Fruit fly (Drosophila melanogaster) whole organism, embryonic: ENCODE results near the gene Cka.

Experiments used
- Asciz ChIP-seq: fragments of 200-800 bp; sonication (Bioruptor generic); optimal IDR thresholded peaks from 2 replicates; lab custom pipeline; 2017; ENCODE audit warnings: missing biosample characterization, mild to moderate bottlenecking, missing genetic modification characterization, missing genetic modification reagents
- Bdp1 ChIP-seq: fragments of 200-800 bp; sonication (Bioruptor generic); optimal IDR thresholded peaks from 3 replicates; lab custom pipeline; 2016; ENCODE audit warnings: missing biosample characterization, missing genetic modification characterization
- Bgb ChIP-seq: fragments of 200-800 bp; sonication (Bioruptor generic); IDR thresholded peaks from 2 replicates; pipeline ENCODE4 v1.3.6; 2022; ENCODE audit warnings: missing biosample characterization, missing genetic modification characterization; ENCODE audit not compliant: partially characterized antibody
- Blimp-1 ChIP-seq: fragments of 200-800 bp; sonication (Bioruptor generic); optimal IDR thresholded peaks from 3 replicates; lab custom pipeline; 2018; ENCODE audit warnings: missing biosample characterization, missing genetic modification characterization, mild to moderate bottlenecking, moderate library complexity, missing genetic modification reagents
- CG10209 ChIP-seq: fragments of 200-800 bp; sonication (Bioruptor generic); optimal IDR thresholded peaks from 3 replicates; lab custom pipeline; 2017; ENCODE audit warnings: missing biosample characterization, mild to moderate bottlenecking, missing genetic modification characterization, missing genetic modification reagents
- CG10274 ChIP-seq: fragments of 200-800 bp; sonication (Bioruptor generic); optimal IDR thresholded peaks from 3 replicates; lab custom pipeline; 2017; ENCODE audit warnings: missing biosample characterization, mild to moderate bottlenecking, missing genetic modification characterization
- CG10366 ChIP-seq: fragments of 200-800 bp; sonication (Bioruptor generic); IDR thresholded peaks from 2 replicates; pipeline ENCODE4 v1.3.6; 2022; ENCODE audit warnings: missing biosample characterization, missing genetic modification characterization
- CG10979 ChIP-seq: fragments of 200-800 bp; sonication (Bioruptor generic); optimal IDR thresholded peaks from 2 replicates; lab custom pipeline; 2018; ENCODE audit warnings: missing biosample characterization, mild to moderate bottlenecking, missing genetic modification characterization, moderate library complexity
- CG12744 ChIP-seq: fragments of 200-800 bp; sonication (Bioruptor generic); optimal IDR thresholded peaks from 2 replicates; lab custom pipeline; 2016; ENCODE audit warnings: missing biosample characterization, missing genetic modification characterization
- CG13287 ChIP-seq: fragments of 200-800 bp; sonication (Bioruptor generic); IDR thresholded peaks from 2 replicates; pipeline ENCODE4 v1.3.6; 2022; ENCODE audit warnings: missing biosample characterization, missing genetic modification characterization; ENCODE audit not compliant: partially characterized antibody
- CG13624 ChIP-seq: fragments of 200-800 bp; sonication (Bioruptor generic); optimal IDR thresholded peaks from 2 replicates; lab custom pipeline; 2016; ENCODE audit warnings: missing biosample characterization, missing genetic modification characterization
- CG15696 ChIP-seq: fragments of 200-800 bp; sonication (Bioruptor generic); optimal IDR thresholded peaks from 2 replicates; lab custom pipeline; 2019; ENCODE audit warnings: missing biosample characterization, mild to moderate bottlenecking, missing genetic modification characterization, moderate library complexity
- CG17912 ChIP-seq: fragments of 200-800 bp; sonication (Bioruptor generic); optimal IDR thresholded peaks from 2 replicates; lab custom pipeline; 2018; ENCODE audit warnings: missing biosample characterization, mild to moderate bottlenecking, missing genetic modification characterization
- CG30403 ChIP-seq: fragments of 200-800 bp; sonication (Bioruptor generic); optimal IDR thresholded peaks from 3 replicates; lab custom pipeline; 2016; ENCODE audit warnings: missing biosample characterization, missing genetic modification characterization
- CG33213 ChIP-seq: fragments of 200-800 bp; sonication (Bioruptor generic); optimal IDR thresholded peaks from 3 replicates; lab custom pipeline; 2016; ENCODE audit warnings: missing biosample characterization, missing genetic modification characterization
- CG34224 ChIP-seq: fragments of 200-800 bp; sonication (Bioruptor generic); IDR thresholded peaks from 3 replicates; pipeline ENCODE4 v1.3.6; 2022; ENCODE audit warnings: missing biosample characterization, missing genetic modification characterization; ENCODE audit not compliant: partially characterized antibody
- CG4328 ChIP-seq: fragments of 200-800 bp; sonication (Bioruptor generic); optimal IDR thresholded peaks from 3 replicates; lab custom pipeline; 2017; ENCODE audit warnings: missing biosample characterization, missing genetic modification reagents, missing genetic modification characterization
- CG6175 ChIP-seq: fragments of 200-800 bp; sonication (Bioruptor generic); IDR thresholded peaks from 3 replicates; pipeline ENCODE4 v1.3.6; 2022; ENCODE audit warnings: missing biosample characterization, missing genetic modification characterization
- CG8089 ChIP-seq: fragments of 200-800 bp; sonication (Bioruptor generic); optimal IDR thresholded peaks from 3 replicates; lab custom pipeline; 2016; ENCODE audit warnings: missing biosample characterization, missing genetic modification characterization
- CG8281 ChIP-seq: fragments of 200-800 bp; sonication (Bioruptor generic); optimal IDR thresholded peaks from 2 replicates; lab custom pipeline; 2018; ENCODE audit warnings: missing biosample characterization, mild to moderate bottlenecking, missing genetic modification characterization, moderate library complexity
- CG9215 ChIP-seq: fragments of 200-800 bp; sonication (Bioruptor generic); IDR thresholded peaks from 2 replicates; pipeline ENCODE4 v1.3.6; 2022; ENCODE audit warnings: missing biosample characterization, missing genetic modification characterization
- CG9437 ChIP-seq: fragments of 200-800 bp; sonication (Bioruptor generic); optimal IDR thresholded peaks from 2 replicates; lab custom pipeline; 2018; ENCODE audit warnings: missing biosample characterization, mild to moderate bottlenecking, missing genetic modification characterization
- CG9817 ChIP-seq: fragments of 200-800 bp; sonication (Bioruptor generic); optimal IDR thresholded peaks from 2 replicates; lab custom pipeline; 2018; ENCODE audit warnings: missing biosample characterization, mild to moderate bottlenecking, missing genetic modification characterization, moderate library complexity
- CG9876 ChIP-seq: fragments of 200-800 bp; sonication (Bioruptor generic); optimal IDR thresholded peaks from 2 replicates; lab custom pipeline; 2016; ENCODE audit warnings: missing biosample characterization, missing genetic modification characterization
- CG9932 ChIP-seq: fragments of 200-800 bp; sonication (Bioruptor generic); IDR thresholded peaks from 2 replicates; pipeline ENCODE4 v1.3.6; 2022; ENCODE audit warnings: missing biosample characterization, missing genetic modification characterization
- CrebB ChIP-seq: fragments of 200-800 bp; sonication (Bioruptor generic); optimal IDR thresholded peaks from 3 replicates; lab custom pipeline; 2018; ENCODE audit warnings: missing biosample characterization, mild to moderate bottlenecking, missing genetic modification characterization
- D19B ChIP-seq: fragments of 200-800 bp; sonication (Bioruptor generic); optimal IDR thresholded peaks from 2 replicates; lab custom pipeline; 2017; ENCODE audit warnings: missing biosample characterization, mild to moderate bottlenecking, missing genetic modification characterization
- Fer3 ChIP-seq: fragments of 200-800 bp; sonication (Bioruptor generic); optimal IDR thresholded peaks from 2 replicates; lab custom pipeline; 2018; ENCODE audit warnings: missing biosample characterization, mild to moderate bottlenecking, missing genetic modification characterization, moderate library complexity
- Lim3 ChIP-seq: fragments of 200-800 bp; sonication (Bioruptor generic); IDR thresholded peaks from 2 replicates; pipeline ENCODE4 v1.3.6; 2022; ENCODE audit warnings: missing biosample characterization, missing genetic modification characterization
- NC2α ChIP-seq: fragments of 200-800 bp; sonication (Bioruptor generic); optimal IDR thresholded peaks from 2 replicates; lab custom pipeline; 2016; ENCODE audit warnings: missing biosample characterization, missing genetic modification characterization
- Pdp1 ChIP-seq, 2 experiments: fragments of 200-800 bp; sonication (Bioruptor generic); optimal IDR thresholded peaks; 3 replicates each; lab custom pipeline; 2016; ENCODE audit warnings: missing biosample characterization in 2 of 2, missing genetic modification characterization in 2 of 2, mild to moderate bottlenecking in 1 of 2, moderate library complexity in 1 of 2
- Spps ChIP-seq: fragments of 200-800 bp; sonication (Bioruptor generic); optimal IDR thresholded peaks from 2 replicates; lab custom pipeline; 2018; ENCODE audit warnings: missing biosample characterization, mild to moderate bottlenecking, missing genetic modification characterization
- Ssrp ChIP-seq: fragments of 200-800 bp; sonication (Bioruptor generic); optimal IDR thresholded peaks from 2 replicates; lab custom pipeline; 2018; ENCODE audit warnings: missing biosample characterization, mild to moderate bottlenecking, missing genetic modification characterization, moderate library complexity
- Trl ChIP-seq, 3 experiments: fragments of >200 bp in 2 of 3; fragments of 200-800 bp in 1 of 3; sonication (Bioruptor generic) in 1 of 3; optimal IDR thresholded peaks; 2 replicates in 1 of 3; 3 replicates in 2 of 3; lab custom pipeline; 2016 to 2017; ENCODE audit warnings: missing biosample characterization in 1 of 3, missing genetic modification characterization in 1 of 3
- ab ChIP-seq: fragments of 200-800 bp; sonication (Bioruptor generic); optimal IDR thresholded peaks from 2 replicates; lab custom pipeline; 2016; ENCODE audit warnings: missing biosample characterization, missing genetic modification characterization
- cato ChIP-seq: fragments of 200-800 bp; sonication (Bioruptor generic); optimal IDR thresholded peaks from 2 replicates; lab custom pipeline; 2016; ENCODE audit warnings: missing biosample characterization, missing genetic modification characterization, borderline replicate concordance
- fru ChIP-seq: fragments of >200 bp; optimal IDR thresholded peaks from 2 replicates; lab custom pipeline; 2017
- gt ChIP-seq: fragments of 200-800 bp; sonication (Bioruptor generic); IDR thresholded peaks from 2 replicates; pipeline ENCODE4 v1.3.6; 2022; ENCODE audit warnings: missing biosample characterization, missing genetic modification characterization
- lilli ChIP-seq: fragments of 200-800 bp; sonication (Bioruptor generic); optimal IDR thresholded peaks from 3 replicates; lab custom pipeline; 2016; ENCODE audit warnings: missing biosample characterization, missing genetic modification characterization
- pb ChIP-seq: fragments of 200-800 bp; sonication (Bioruptor generic); optimal IDR thresholded peaks from 3 replicates; lab custom pipeline; 2016; ENCODE audit warnings: missing biosample characterization, missing genetic modification characterization
- phol ChIP-seq: fragments of 200-800 bp; sonication (Bioruptor generic); optimal IDR thresholded peaks from 3 replicates; lab custom pipeline; 2018; ENCODE audit warnings: missing biosample characterization, mild to moderate bottlenecking, missing genetic modification characterization, moderate library complexity
- rib ChIP-seq: fragments of 200-800 bp; sonication (Bioruptor generic); IDR thresholded peaks from 2 replicates; pipeline ENCODE4 v1.3.6; 2022; ENCODE audit warnings: missing biosample characterization, missing genetic modification characterization
- run ChIP-seq: fragments of 200-800 bp; sonication (Bioruptor generic); optimal IDR thresholded peaks from 3 replicates; lab custom pipeline; 2018; ENCODE audit warnings: missing biosample characterization, mild to moderate bottlenecking, missing genetic modification characterization
- sens ChIP-seq: fragments of 200-800 bp; sonication (Bioruptor generic); peaks from one replicate; lab custom pipeline; 2016; ENCODE audit warnings: missing biosample characterization, missing genetic modification characterization
- seq ChIP-seq: fragments of 200-800 bp; sonication (Bioruptor generic); IDR thresholded peaks from 2 replicates; pipeline ENCODE4 v1.3.6; 2022; ENCODE audit warnings: missing biosample characterization, missing genetic modification characterization
- shn ChIP-seq: fragments of 200-800 bp; sonication (Bioruptor generic); optimal IDR thresholded peaks from 3 replicates; lab custom pipeline; 2016; ENCODE audit warnings: missing biosample characterization, missing genetic modification characterization
- sr ChIP-seq: fragments of 200-800 bp; sonication (Bioruptor generic); IDR thresholded peaks from 3 replicates; pipeline ENCODE4 v1.3.6; 2022; ENCODE audit warnings: missing biosample characterization, missing genetic modification characterization
- sug ChIP-seq: fragments of 200-800 bp; optimal IDR thresholded peaks from 2 replicates; lab custom pipeline; 2019; ENCODE audit warnings: missing biosample characterization, mild to moderate bottlenecking, missing genetic modification characterization, moderate library complexity
- toy ChIP-seq: fragments of 200-800 bp; sonication (Bioruptor generic); IDR thresholded peaks from 2 replicates; pipeline ENCODE4 v1.3.6; 2022; ENCODE audit warnings: missing biosample characterization, missing genetic modification characterization

Gene Cka

dm6 chr2L:8081640-8082485 lies 51.3 kb downstream of the Cka start (continued):
- peak; percentile 12 for TF ChIP-seq CG8281 (tag; lab: Kevin White, UChicago)
- TF ChIP-seq CG34224 (GFP tag; lab: Robert Waterston, UW): no peak
- peak; percentile 91 for TF ChIP-seq sens (GFP tag; lab: Kevin White, UChicago)
- 0 out of 2 replicates have a peak, but pooled peaks have one; percentile 21 for TF ChIP-seq Bgb (GFP tag; lab: Robert Waterston, UW)
- TF ChIP-seq CG10366: peak; percentile 84
- no peak for TF ChIP-seq CG17912 (GFP tag; lab: Kevin White, UChicago)
- peak; percentile 59 for TF ChIP-seq CG9817 (tag; lab: Kevin White, UChicago)
- peak; percentile 77 for TF ChIP-seq phol (tag; lab: Kevin White, UChicago)
- TF ChIP-seq Fer3 (tag; lab: Kevin White, UChicago): peak; percentile 21
- TF ChIP-seq sr: no peak
- no peak for TF ChIP-seq CG6175 (GFP tag; lab: Robert Waterston, UW)
- TF ChIP-seq cato (GFP tag; lab: Kevin White, UChicago): peak; percentile 79
- TF ChIP-seq CG4328 (GFP tag; lab: Kevin White, UChicago): peak; percentile 48
- peak; percentile 43 for TF ChIP-seq CrebB (tag; lab: Kevin White, UChicago)
- peak; percentile 82 for TF ChIP-seq Blimp-1 (GFP tag; lab: Kevin White, UChicago)
- TF ChIP-seq seq (GFP tag; lab: Robert Waterston, UW): peak; percentile 85
- no peak for TF ChIP-seq pb (GFP tag; lab: Kevin White, UChicago)
- TF ChIP-seq CG12744 (GFP tag; lab: Kevin White, UChicago): no peak
- TF ChIP-seq fru (lab: Kevin White, UChicago): no peak
- no peak for TF ChIP-seq D19B (GFP tag; lab: Kevin White, UChicago)
- TF ChIP-seq gt (GFP tag; lab: Robert Waterston, UW): no peak
- TF ChIP-seq CG13624 (GFP tag; lab: Kevin White, UChicago): no peak
- TF ChIP-seq CG9215 (GFP tag; lab: Robert Waterston, UW): no peak
- no peak for TF ChIP-seq CG9876 (GFP tag; lab: Kevin White, UChicago)
- peak; percentile 57 for TF ChIP-seq Spps
- no peak for TF ChIP-seq CG33213
- peak; percentile 89 for TF ChIP-seq CG30403
- peak; percentile 54 for TF ChIP-seq lilli
- no peak for TF ChIP-seq toy (GFP tag; lab: Robert Waterston, UW)
- TF ChIP-seq ab (GFP tag; lab: Kevin White, UChicago): no peak
- TF ChIP-seq run (tag; lab: Kevin White, UChicago): peak; percentile 73
- peak; percentile 90 for TF ChIP-seq CG10979 (tag; lab: Kevin White, UChicago)
- peak; percentile 84 for TF ChIP-seq CG15696
- no peak for TF ChIP-seq CG10274 (GFP tag; lab: Kevin White, UChicago)
- TF ChIP-seq CG13287 (GFP tag; lab: Robert Waterston, UW): no peak
- TF ChIP-seq Pdp1 (GFP tag; optimal IDR thresholded peaks at IDR 0.05; lab: Kevin White, UChicago): peak in 1 of 2 experiments; percentile 34
- TF ChIP-seq shn (GFP tag; lab: Kevin White, UChicago): no peak
- TF ChIP-seq NC2α (GFP tag; lab: Kevin White, UChicago): no peak
- no peak for TF ChIP-seq sug (tag; lab: Kevin White, UChicago)
- TF ChIP-seq Lim3 (GFP tag; lab: Robert Waterston, UW): no peak
- peak; percentile 86 for TF ChIP-seq CG9437 (GFP tag; lab: Kevin White, UChicago)
- TF ChIP-seq Asciz (GFP tag; lab: Kevin White, UChicago): peak; percentile 60
- peak; percentile 52 for TF ChIP-seq Bdp1 (GFP tag; lab: Kevin White, UChicago)
- TF ChIP-seq Trl (optimal IDR thresholded peaks at IDR 0.05; lab: Kevin White, UChicago): no peak
- TF ChIP-seq Trl (GFP tag; optimal IDR thresholded peaks at IDR 0.05; lab: Kevin White, UChicago): peak; percentile 43
- peak; percentile 21; the same call in 1 of the 2 replicates for TF ChIP-seq rib (GFP tag; lab: Robert Waterston, UW)
- peak; percentile 89 for TF ChIP-seq CG10209 (GFP tag; lab: Kevin White, UChicago)
- TF ChIP-seq Ssrp (tag; lab: Kevin White, UChicago): peak; percentile 86
- TF ChIP-seq CG8089 (GFP tag; lab: Kevin White, UChicago): peak; percentile 8
- peak; percentile 58 for TF ChIP-seq CG9932
